Worm (Caenorhabditis elegans) whole organism, mixed stage, embryonic: Measurements from ENCODE around the gene W08F4.13.

Experiments
- M03D4.4 ChIP-seq: sonication (generic microtip); optimal IDR thresholded peaks from 2 replicates; lab custom pipeline; 2017; ENCODE audit warnings: mild to moderate bottlenecking, missing genetic modification characterization, missing compliant biosample characterization
- ceh-43 ChIP-seq: fragments of 200-800 bp; sonication (Bioruptor generic); optimal IDR thresholded peaks from 2 replicates; lab custom pipeline; 2018; ENCODE audit warnings: mild to moderate bottlenecking, missing genetic modification characterization, moderate library complexity, missing compliant biosample characterization
- cnd-1 ChIP-seq: fragments of 200-800 bp; sonication (Bioruptor generic); optimal IDR thresholded peaks from 2 replicates; lab custom pipeline; 2018; ENCODE audit warnings: mild to moderate bottlenecking, missing genetic modification characterization, missing compliant biosample characterization
- mep-1 ChIP-seq: fragments of 150-350 bp; optimal IDR thresholded peaks from 2 replicates; lab custom pipeline; 2017; ENCODE audit warnings: missing biosample characterization, missing genetic modification reagents, missing genetic modification characterization, inconsistent platforms
- nhr-12 ChIP-seq: fragments of 150-350 bp; optimal IDR thresholded peaks from 2 replicates; lab custom pipeline; 2014; ENCODE audit warnings: missing biosample characterization, missing genetic modification characterization
- nhr-237 ChIP-seq: fragments of 150-350 bp; optimal IDR thresholded peaks from 2 replicates; lab custom pipeline; 2014; ENCODE audit warnings: missing biosample characterization, missing genetic modification characterization
- sptf-1 ChIP-seq: sonication (generic microtip); optimal IDR thresholded peaks from 2 replicates; lab custom pipeline; 2017; ENCODE audit warnings: mild to moderate bottlenecking, missing genetic modification characterization, moderate library complexity, missing compliant biosample characterization
- unc-39 ChIP-seq: fragments of 150-350 bp; optimal IDR thresholded peaks from 2 replicates; lab custom pipeline; 2014; ENCODE audit warnings: missing biosample characterization, missing genetic modification characterization
- unc-62 ChIP-seq: fragments of 150-350 bp; optimal IDR thresholded peaks from 2 replicates; lab custom pipeline; 2014; ENCODE audit warnings: missing biosample characterization, missing genetic modification reagents, missing genetic modification characterization

ce11 chrII:601305-601704 lies 16.7 kb downstream of the W08F4.13 start:
- no peak for TF ChIP-seq sptf-1
- no peak for TF ChIP-seq M03D4.4 (tag; lab: Kevin White, UChicago)
- TF ChIP-seq unc-62 = no peak
- no peak for TF ChIP-seq mep-1 (tag; lab: Kevin White, UChicago)
- no peak for TF ChIP-seq nhr-237 (tag; lab: Kevin White, UChicago)
- no peak for TF ChIP-seq unc-39
- TF ChIP-seq nhr-12 = no peak
- no peak for TF ChIP-seq cnd-1 (tag; lab: Kevin White, UChicago)
- no peak for TF ChIP-seq ceh-43 (GFP tag; lab: Kevin White, UChicago)
